Fruit fly (Drosophila melanogaster) whole organism, wandering third instar larva: ENCODE results near the gene CG45489.

Experiments used
- CG9705 ChIP-seq: fragments of 200-800 bp; sonication (Bioruptor generic); optimal IDR thresholded peaks from 2 replicates; lab custom pipeline; 2018; ENCODE audit warnings: missing biosample characterization, mild to moderate bottlenecking, missing genetic modification characterization
- foxo ChIP-seq, 2 experiments: fragments of 200-800 bp; sonication (Bioruptor generic); optimal IDR thresholded peaks; 2 replicates in 1 of 2; 3 replicates in 1 of 2; lab custom pipeline; 2016 to 2017; ENCODE audit warnings: missing biosample characterization in 2 of 2, missing genetic modification characterization in 2 of 2

DNA sequence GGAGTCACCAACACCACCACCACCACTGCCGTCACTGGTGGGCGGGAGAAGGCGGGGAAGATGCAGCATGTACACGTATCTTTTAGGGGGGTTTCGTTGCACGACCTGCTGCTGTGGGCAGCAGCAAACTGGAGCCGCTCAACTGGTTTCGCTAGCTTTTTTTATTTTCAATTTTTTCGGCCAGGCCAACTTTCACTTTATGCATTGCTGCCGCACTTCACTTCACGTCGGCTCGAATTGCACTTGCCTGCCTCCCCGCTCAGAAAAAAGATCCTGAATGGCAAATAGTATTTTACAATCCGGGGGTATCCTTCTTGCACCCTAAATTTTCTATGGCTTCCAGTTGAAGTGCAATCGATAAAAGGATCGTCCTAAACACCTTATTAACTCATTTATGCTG is 29.0 kb downstream of the CG45489 start:
- TF ChIP-seq foxo (GFP tag; optimal IDR thresholded peaks at IDR 0.05; lab: Kevin White, UChicago) (no peak), CG9705 (GFP tag; lab: Kevin White, UChicago) (no peak)
